Worm (Caenorhabditis elegans) whole organism, young adult: ENCODE results near the gene ctns-1.

ENCODE experiments used
- B0019.2 ChIP-seq: fragments of 200-800 bp; sonication (Bioruptor generic); conservative IDR thresholded peaks from 2 replicates; pipeline ENCODE4 v1.3.6; 2022; ENCODE audit warnings: missing genetic modification reagents, missing genetic modification characterization, missing compliant biosample characterization
- B0261.1 ChIP-seq: sonication (generic microtip); optimal IDR thresholded peaks from 2 replicates; lab custom pipeline; 2016; ENCODE audit warnings: mild to moderate bottlenecking, missing genetic modification characterization, moderate library complexity, missing compliant biosample characterization
- D2030.7 ChIP-seq: fragments of 200-800 bp; sonication (Bioruptor generic); IDR thresholded peaks from 2 replicates; pipeline ENCODE4 v1.3.6; 2022; ENCODE audit warnings: missing genetic modification reagents, missing genetic modification characterization, missing compliant biosample characterization
- F22D6.2 ChIP-seq: sonication (generic microtip); optimal IDR thresholded peaks from 2 replicates; lab custom pipeline; 2016; ENCODE audit warnings: mild to moderate bottlenecking, missing genetic modification characterization, missing compliant biosample characterization
- F37B4.10 ChIP-seq: fragments of 200-800 bp; sonication (Bioruptor generic); IDR thresholded peaks from 2 replicates; pipeline ENCODE4 v1.3.6; 2022; ENCODE audit warnings: missing genetic modification characterization, missing compliant biosample characterization
- F55B11.4 ChIP-seq: sonication (generic microtip); optimal IDR thresholded peaks from 2 replicates; lab custom pipeline; 2016; ENCODE audit warnings: missing compliant biosample characterization, missing genetic modification characterization, borderline replicate concordance; ENCODE audit not compliant: insufficient read depth
- F57A8.1 ChIP-seq: fragments of 200-800 bp; sonication (Bioruptor generic); optimal IDR thresholded peaks from 2 replicates; lab custom pipeline; 2018; ENCODE audit warnings: mild to moderate bottlenecking, missing genetic modification characterization, moderate library complexity, missing compliant biosample characterization
- Y67H2A.10 ChIP-seq: fragments of 200-800 bp; sonication (Bioruptor generic); conservative IDR thresholded peaks from 2 replicates; pipeline ENCODE4 v1.3.6; 2022; ENCODE audit warnings: missing genetic modification reagents, missing genetic modification characterization, missing compliant biosample characterization
- Y79H2A.3 ChIP-seq: fragments of 200-800 bp; sonication (Bioruptor generic); conservative IDR thresholded peaks from 2 replicates; pipeline ENCODE4 v1.3.6; 2022; ENCODE audit warnings: missing genetic modification reagents, missing genetic modification characterization, missing compliant biosample characterization
- Y95B8A.8 ChIP-seq: fragments of 200-800 bp; sonication (Bioruptor generic); IDR thresholded peaks from 2 replicates; pipeline ENCODE4 v1.3.6; 2022; ENCODE audit warnings: missing genetic modification reagents, missing genetic modification characterization, missing compliant biosample characterization
- ama-1 ChIP-seq, 3 experiments: fragments of 150-350 bp in 1 of 3; sonication (generic microtip) in 2 of 3; optimal IDR thresholded peaks; 2 replicates each; lab custom pipeline; 2014 to 2018; ENCODE audit warnings: missing biosample characterization in 2 of 3, missing genetic modification characterization in 2 of 3, missing genetic modification reagents in 2 of 3
- bed-1 ChIP-seq: fragments of 200-800 bp; sonication (Bioruptor generic); IDR thresholded peaks from 2 replicates; pipeline ENCODE4 v1.3.6; 2022; ENCODE audit warnings: missing genetic modification reagents, missing genetic modification characterization, missing compliant biosample characterization
- ccch-3 ChIP-seq: fragments of 200-800 bp; sonication (Bioruptor generic); optimal IDR thresholded peaks from 2 replicates; lab custom pipeline; 2018; ENCODE audit warnings: mild to moderate bottlenecking, missing genetic modification characterization, missing compliant biosample characterization
- cebp-1 ChIP-seq, 2 experiments: fragments of 200-800 bp in 1 of 2; sonication (Bioruptor generic) in 1 of 2; sonication (generic microtip) in 1 of 2; IDR thresholded peaks in 1 of 2; optimal IDR thresholded peaks in 1 of 2; 2 replicates each; pipeline versions ENCODE4 v1.3.6 to Lab custom; 2017 to 2022; ENCODE audit warnings: missing compliant biosample characterization in 2 of 2, missing genetic modification characterization in 2 of 2, mild to moderate bottlenecking in 1 of 2, missing genetic modification reagents in 1 of 2, moderate library complexity in 1 of 2
- ceh-40 ChIP-seq: fragments of 200-800 bp; sonication (Bioruptor generic); IDR thresholded peaks from 2 replicates; pipeline ENCODE4 v1.3.6; 2022; ENCODE audit warnings: missing genetic modification characterization, missing compliant biosample characterization
- ceh-91 ChIP-seq: fragments of 200-800 bp; sonication (Bioruptor generic); IDR thresholded peaks from 2 replicates; pipeline ENCODE4 v1.3.6; 2022; ENCODE audit warnings: missing genetic modification reagents, missing genetic modification characterization, missing compliant biosample characterization
- die-1 ChIP-seq: sonication (generic microtip); optimal IDR thresholded peaks from 2 replicates; lab custom pipeline; 2016; ENCODE audit warnings: missing genotype, mild to moderate bottlenecking, missing genetic modification characterization, missing compliant biosample characterization
- egl-44 ChIP-seq: fragments of 200-800 bp; sonication (Bioruptor generic); IDR thresholded peaks from 2 replicates; pipeline ENCODE4 v1.3.6; 2022; ENCODE audit warnings: missing genetic modification reagents, missing genetic modification characterization, missing compliant biosample characterization
- egrh-3 ChIP-seq: fragments of 200-800 bp; sonication (Bioruptor generic); IDR thresholded peaks from 2 replicates; pipeline ENCODE4 v1.3.6; 2022; ENCODE audit warnings: missing genetic modification reagents, missing genetic modification characterization, missing compliant biosample characterization
- hlh-26 ChIP-seq: fragments of 200-800 bp; sonication (Bioruptor generic); conservative IDR thresholded peaks from 2 replicates; pipeline ENCODE4 v1.3.6; 2022; ENCODE audit warnings: missing genetic modification reagents, missing genetic modification characterization, missing compliant biosample characterization
- hmg-1.2 ChIP-seq: fragments of 200-800 bp; sonication (Bioruptor generic); IDR thresholded peaks from 2 replicates; pipeline ENCODE4 v1.3.6; 2022; ENCODE audit warnings: missing genetic modification reagents, missing genetic modification characterization, missing compliant biosample characterization
- hrde-1 ChIP-seq: sonication (generic microtip); optimal IDR thresholded peaks from 2 replicates; lab custom pipeline; 2016; ENCODE audit warnings: missing genetic modification characterization, mild to moderate bottlenecking, missing compliant biosample characterization, moderate library complexity, missing genotype, missing genetic modification reagents, borderline replicate concordance
- let-607 ChIP-seq, 2 experiments: fragments of 200-800 bp in 1 of 2; sonication (Bioruptor generic) in 1 of 2; sonication (generic microtip) in 1 of 2; optimal IDR thresholded peaks; 2 replicates each; lab custom pipeline; 2016 to 2018; ENCODE audit warnings: mild to moderate bottlenecking in 2 of 2, missing compliant biosample characterization in 2 of 2, missing genetic modification characterization in 2 of 2, moderate library complexity in 2 of 2, missing genotype in 1 of 2
- lin-26 ChIP-seq: fragments of 200-800 bp; sonication (Bioruptor generic); IDR thresholded peaks from 2 replicates; pipeline ENCODE4 v1.3.6; 2022; ENCODE audit warnings: missing genetic modification reagents, missing genetic modification characterization, missing compliant biosample characterization
- lin-35 ChIP-seq, 3 experiments: fragments of 150-350 bp in 2 of 3; sonication (generic microtip) in 1 of 3; optimal IDR thresholded peaks; 2 replicates each; lab custom pipeline; 2014 to 2018; ENCODE audit warnings: missing biosample characterization in 3 of 3, missing genetic modification characterization in 3 of 3, missing genetic modification reagents in 3 of 3
- lin-40 ChIP-seq: sonication (generic microtip); optimal IDR thresholded peaks from 2 replicates; lab custom pipeline; 2016; ENCODE audit warnings: missing genetic modification characterization, mild to moderate bottlenecking, missing compliant biosample characterization, missing genotype, missing genetic modification reagents
- lsl-1 ChIP-seq: fragments of 200-800 bp; sonication (Bioruptor generic); optimal IDR thresholded peaks from 2 replicates; lab custom pipeline; 2018; ENCODE audit warnings: mild to moderate bottlenecking, missing genetic modification characterization, moderate library complexity, missing compliant biosample characterization
- madf-10 ChIP-seq: sonication (generic microtip); optimal IDR thresholded peaks from 2 replicates; lab custom pipeline; 2016; ENCODE audit warnings: mild to moderate bottlenecking, missing genetic modification characterization, missing compliant biosample characterization
- madf-3 ChIP-seq: fragments of 200-800 bp; sonication (Bioruptor generic); IDR thresholded peaks from 2 replicates; pipeline ENCODE4 v1.3.6; 2022; ENCODE audit warnings: missing genetic modification reagents, missing genetic modification characterization, missing compliant biosample characterization
- madf-6 ChIP-seq: fragments of 200-800 bp; sonication (Bioruptor generic); IDR thresholded peaks from 2 replicates; pipeline ENCODE4 v1.3.6; 2022; ENCODE audit warnings: missing genetic modification reagents, missing genetic modification characterization, missing compliant biosample characterization
- madf-8 ChIP-seq: fragments of 200-800 bp; sonication (Bioruptor generic); conservative IDR thresholded peaks from 2 replicates; pipeline ENCODE4 v1.3.6; 2022; ENCODE audit warnings: missing genetic modification reagents, missing genetic modification characterization, missing compliant biosample characterization
- mcd-1 ChIP-seq: fragments of 200-800 bp; sonication (Bioruptor generic); IDR thresholded peaks from 2 replicates; pipeline ENCODE4 v1.3.6; 2022; ENCODE audit warnings: missing genetic modification reagents, missing genetic modification characterization, missing compliant biosample characterization
- mel-28 ChIP-seq: sonication (generic microtip); optimal IDR thresholded peaks from 2 replicates; lab custom pipeline; 2016; ENCODE audit warnings: borderline replicate concordance, mild to moderate bottlenecking, missing genetic modification characterization, missing compliant biosample characterization
- mxl-1 ChIP-seq: sonication (generic microtip); optimal IDR thresholded peaks from 2 replicates; lab custom pipeline; 2016; ENCODE audit warnings: missing genetic modification characterization, missing compliant biosample characterization
- nhr-179 ChIP-seq: sonication (generic microtip); optimal IDR thresholded peaks from 2 replicates; lab custom pipeline; 2016; ENCODE audit warnings: mild to moderate bottlenecking, missing genetic modification characterization, missing compliant biosample characterization
- rcor-1 ChIP-seq: fragments of 200-800 bp; sonication (Bioruptor generic); IDR thresholded peaks from 2 replicates; pipeline ENCODE4 v1.3.6; 2022; ENCODE audit warnings: missing genetic modification reagents, missing genetic modification characterization, missing compliant biosample characterization
- rec-8 ChIP-seq, 2 experiments: sonication (generic microtip); optimal IDR thresholded peaks; 2 replicates each; lab custom pipeline; 2016; ENCODE audit warnings: mild to moderate bottlenecking in 2 of 2, missing genetic modification characterization in 2 of 2, missing genetic modification reagents in 2 of 2, missing genotype in 2 of 2, missing biosample characterization in 1 of 2, missing compliant biosample characterization in 1 of 2, moderate library complexity in 1 of 2
- repo-1 ChIP-seq: sonication (generic microtip); optimal IDR thresholded peaks from 2 replicates; lab custom pipeline; 2017; ENCODE audit warnings: mild to moderate bottlenecking, missing genetic modification characterization, missing compliant biosample characterization
- somi-1 ChIP-seq: fragments of 200-800 bp; sonication (Bioruptor generic); optimal IDR thresholded peaks from 2 replicates; lab custom pipeline; 2018; ENCODE audit warnings: mild to moderate bottlenecking, missing genetic modification characterization, missing compliant biosample characterization
- sptf-2 ChIP-seq: fragments of 200-800 bp; sonication (Bioruptor generic); optimal IDR thresholded peaks from 2 replicates; lab custom pipeline; 2018; ENCODE audit warnings: mild to moderate bottlenecking, missing genetic modification characterization, missing compliant biosample characterization
- tlf-1 ChIP-seq: fragments of 200-800 bp; sonication (Bioruptor generic); optimal IDR thresholded peaks from 2 replicates; lab custom pipeline; 2018; ENCODE audit warnings: mild to moderate bottlenecking, missing genetic modification characterization, missing compliant biosample characterization
- unc-62 ChIP-seq: fragments of 150-350 bp; optimal IDR thresholded peaks from 2 replicates; lab custom pipeline; 2014; ENCODE audit warnings: missing biosample characterization, missing genetic modification reagents, missing genetic modification characterization
- xnd-1 ChIP-seq: sonication (generic microtip); optimal IDR thresholded peaks from 2 replicates; lab custom pipeline; 2016; ENCODE audit warnings: missing genotype, missing genetic modification reagents, missing genetic modification characterization, missing compliant biosample characterization
- ztf-25 ChIP-seq: fragments of 200-800 bp; sonication (Bioruptor generic); IDR thresholded peaks from 2 replicates; pipeline ENCODE4 v1.3.6; 2022; ENCODE audit warnings: missing genetic modification reagents, missing genetic modification characterization, missing compliant biosample characterization
- ztf-26 ChIP-seq: sonication (generic microtip); optimal IDR thresholded peaks from 2 replicates; lab custom pipeline; 2017; ENCODE audit warnings: missing genetic modification characterization, missing compliant biosample characterization

ctns-1 gene

DNA sequence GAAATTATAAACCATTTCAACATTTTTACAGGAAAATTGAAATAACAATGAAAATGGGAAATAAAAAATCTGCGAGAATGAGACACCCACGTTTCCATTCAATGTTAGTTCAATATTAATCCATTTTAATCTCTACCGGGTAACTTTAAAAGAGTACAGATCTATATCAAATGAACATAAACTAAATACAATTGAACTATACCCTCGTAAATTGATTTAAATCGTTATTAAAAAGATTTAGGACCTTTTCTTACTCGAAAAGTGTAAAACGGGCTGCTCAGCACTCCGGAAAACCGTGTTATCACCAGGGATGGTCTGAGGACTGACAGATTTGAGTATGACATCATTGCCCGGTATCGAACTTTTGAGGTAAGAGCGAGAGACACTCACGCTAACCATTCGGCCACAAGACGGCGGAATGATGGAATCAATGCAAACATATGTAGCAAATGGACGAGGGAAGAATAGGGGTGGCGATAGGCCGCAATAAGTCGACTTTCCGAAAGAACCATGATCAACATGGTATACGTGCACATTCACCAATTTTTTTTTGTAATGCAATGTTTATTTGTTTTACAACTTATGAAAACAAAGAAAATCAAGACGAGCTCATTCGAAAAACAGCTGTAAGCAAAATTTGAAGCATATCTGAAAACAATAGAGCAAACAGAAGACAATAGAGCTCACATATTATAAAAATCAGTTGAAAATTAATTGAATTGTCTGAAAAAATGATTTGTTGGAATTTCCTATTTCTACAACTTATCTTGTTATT lies 29.6 kb downstream of the ctns-1 start, which contains the start of the genes chst-1 and C41C4.9 (continued):
- peak; percentile 67 for TF ChIP-seq nhr-179 (tag; lab: Kevin White, UChicago)
- TF ChIP-seq ztf-25 (GFP tag; lab: Robert Waterston, UW) = peak; percentile 96
- TF ChIP-seq mxl-1 = peak; percentile 92
- TF ChIP-seq madf-6 (GFP tag; lab: Robert Waterston, UW) = no peak
- TF ChIP-seq somi-1 = peak; percentile 70
- peak; percentile 93 for TF ChIP-seq F57A8.1
- peak; percentile 94 for TF ChIP-seq sptf-2 (GFP tag; lab: Kevin White, UChicago)
- TF ChIP-seq lin-35 (GFP tag; optimal IDR thresholded peaks at IDR 0.05; lab: Kevin White, UChicago) = no peak
- TF ChIP-seq ceh-91 = no peak
- peak; percentile 52 to 68 for TF ChIP-seq let-607 (tag; optimal IDR thresholded peaks at IDR 0.05; lab: Kevin White, UChicago)
- no peak for TF ChIP-seq hlh-26 (GFP tag; lab: Robert Waterston, UW)
- peak; percentile 75 for TF ChIP-seq madf-10 (tag; lab: Kevin White, UChicago)
- peak; percentile 68; the same call in 1 of the 2 replicates for TF ChIP-seq Y79H2A.3 (GFP tag; lab: Robert Waterston, UW)
- TF ChIP-seq egrh-3 (GFP tag; lab: Robert Waterston, UW) = no peak
- no peak; the same call in 1 of the 2 replicates for TF ChIP-seq D2030.7 (GFP tag; lab: Robert Waterston, UW)
- peak; percentile 35 for TF ChIP-seq F55B11.4 (tag; lab: Kevin White, UChicago)
- no peak for TF ChIP-seq mel-28 (tag; lab: Kevin White, UChicago)
- no peak for TF ChIP-seq ama-1 (optimal IDR thresholded peaks at IDR 0.05; lab: Kevin White, UChicago)
- peak in 1 of 2 experiments; percentile 86 for TF ChIP-seq ama-1 (GFP tag; optimal IDR thresholded peaks at IDR 0.05; lab: Kevin White, UChicago)
- peak; percentile 95 for TF ChIP-seq egl-44 (GFP tag; lab: Robert Waterston, UW)
- no peak for TF ChIP-seq unc-62
- TF ChIP-seq die-1 (tag; lab: Kevin White, UChicago) = peak; percentile 96
- peak; percentile 78 for TF ChIP-seq repo-1 (tag; lab: Kevin White, UChicago)
- peak; percentile 92 for TF ChIP-seq ceh-40 (GFP tag; lab: Robert Waterston, UW)
- 0 out of 2 replicates have a peak, but pooled peaks have one; percentile 50 for TF ChIP-seq bed-1 (GFP tag; lab: Robert Waterston, UW)
- TF ChIP-seq F22D6.2 (tag; lab: Kevin White, UChicago) = peak; percentile 74
- TF ChIP-seq ztf-26 = peak; percentile 88
- TF ChIP-seq rcor-1 (GFP tag; lab: Robert Waterston, UW) = peak; percentile 75
- TF ChIP-seq lin-40 = no peak
- no peak for TF ChIP-seq ccch-3
- TF ChIP-seq F37B4.10 (GFP tag; lab: Robert Waterston, UW) = 0 out of 2 replicates have a peak, but pooled peaks have one; percentile 90
- no peak for TF ChIP-seq mcd-1
- peak; percentile 23; the same call in 1 of the 2 replicates for TF ChIP-seq cebp-1 (GFP tag; IDR thresholded peaks at IDR 0.05; lab: Robert Waterston, UW)
- TF ChIP-seq cebp-1 (tag; optimal IDR thresholded peaks at IDR 0.05; lab: Kevin White, UChicago) = no peak
- TF ChIP-seq hmg-1.2 (GFP tag; lab: Robert Waterston, UW) = peak; percentile 69
- no peak for TF ChIP-seq madf-8 (GFP tag; lab: Robert Waterston, UW)
- TF ChIP-seq lin-26 (GFP tag; lab: Robert Waterston, UW) = peak; percentile 98; the same call in 1 of the 2 replicates
- peak; percentile 80 for TF ChIP-seq hrde-1 (tag; lab: Kevin White, UChicago)
- peak; percentile 85 to 97 for TF ChIP-seq rec-8 (tag; optimal IDR thresholded peaks at IDR 0.05; lab: Kevin White, UChicago)
- TF ChIP-seq tlf-1 (GFP tag; lab: Kevin White, UChicago) = peak; percentile 64
- TF ChIP-seq Y67H2A.10 (GFP tag; lab: Robert Waterston, UW) = no peak
- no peak for TF ChIP-seq Y95B8A.8 (GFP tag; lab: Robert Waterston, UW)
- no peak for TF ChIP-seq madf-3 (GFP tag; lab: Robert Waterston, UW)
- TF ChIP-seq xnd-1 = no peak
- TF ChIP-seq lsl-1 = no peak
- peak; percentile 86 for TF ChIP-seq B0261.1 (tag; lab: Kevin White, UChicago)
- TF ChIP-seq B0019.2 (GFP tag; lab: Robert Waterston, UW) = no peak
